Worm (Caenorhabditis elegans): ENCODE measurements around the gene ZK721.3.

DNA sequence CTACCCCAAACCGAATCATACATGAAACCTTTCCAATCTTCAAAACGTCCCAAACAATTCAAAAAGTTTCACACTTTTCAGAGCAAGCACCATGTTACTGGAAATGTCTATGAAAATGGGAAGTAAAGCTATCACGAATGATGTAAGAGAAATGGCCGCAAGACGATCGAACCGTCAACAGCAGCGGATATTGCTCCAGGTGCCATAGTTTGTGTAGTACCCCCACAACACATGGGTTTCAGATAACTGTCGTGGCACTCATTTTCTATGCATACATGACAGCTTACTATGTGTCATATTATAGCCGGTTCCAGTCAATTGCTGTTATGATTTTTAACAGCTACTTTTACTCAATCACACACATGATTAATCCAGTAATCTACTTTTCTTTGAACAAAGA, at the start of gene ZK721.3:
- TF ChIP-seq aha-1 (tag) (peak; percentile 50), pha-4 (GFP tag; IDR thresholded peaks at IDR 0.05) (no peak), pha-4 (tag; optimal IDR thresholded peaks at IDR 0.05) (no peak), nhr-25 (tag; optimal IDR thresholded peaks at IDR 0.05; ENCODE audit: borderline replicate concordance, insufficient read depth) (no peak), set-16 (GFP tag; IDR thresholded peaks at IDR 0.05) (no peak), ces-1 (GFP tag; optimal IDR thresholded peaks at IDR 0.05) (no peak), aly-2 (tag; optimal IDR thresholded peaks at IDR 0.05) (no peak), zag-1 (tag; optimal IDR thresholded peaks at IDR 0.05) (no peak), ceh-20 (GFP tag; IDR thresholded peaks at IDR 0.05) (no peak), unc-130 (GFP tag; optimal IDR thresholded peaks at IDR 0.05) (no peak), nhr-111 (GFP tag; optimal IDR thresholded peaks at IDR 0.05) (no peak), nhr-42 (GFP tag; IDR thresholded peaks at IDR 0.05) (no peak), gei-8 (GFP tag; optimal IDR thresholded peaks at IDR 0.05) (no peak), hlh-30 (tag; optimal IDR thresholded peaks at IDR 0.05; ENCODE audit: insufficient read depth) (no peak)

Data from whole organism, L4 larva.